Worm (Caenorhabditis elegans) whole organism, midembryonic: ENCODE results near the gene gnrr-3.

Experiments
- T22C8.4 ChIP-seq: fragments of 200-800 bp; sonication (Bioruptor generic); IDR thresholded peaks from 2 replicates; pipeline ENCODE4 v1.3.6; 2022; ENCODE audit warnings: missing genetic modification characterization, missing compliant biosample characterization
- cog-1 ChIP-seq: sonication (generic microtip); optimal IDR thresholded peaks from 2 replicates; lab custom pipeline; 2016; ENCODE audit warnings: missing genetic modification characterization, missing compliant biosample characterization
- flt-1 ChIP-seq: fragments of 200-800 bp; sonication (Bioruptor generic); IDR thresholded peaks from 2 replicates; pipeline ENCODE4 v1.3.6; 2022; ENCODE audit warnings: missing genetic modification characterization, missing compliant biosample characterization
- klf-2 ChIP-seq: fragments of 200-800 bp; sonication (Bioruptor generic); conservative IDR thresholded peaks from 2 replicates; pipeline ENCODE4 v1.3.6; 2022; ENCODE audit warnings: missing genetic modification reagents, missing genetic modification characterization, missing compliant biosample characterization
- med-1 ChIP-seq: sonication (generic microtip); optimal IDR thresholded peaks from 2 replicates; lab custom pipeline; 2017; ENCODE audit warnings: missing genetic modification characterization, mild to moderate bottlenecking, missing compliant biosample characterization, antibody characterized with exemption, missing genetic modification reagents; ENCODE audit not compliant: insufficient read depth
- ref-1 ChIP-seq: fragments of 200-800 bp; sonication (Bioruptor generic); conservative IDR thresholded peaks from 2 replicates; pipeline ENCODE4 v1.3.6; 2022; ENCODE audit warnings: missing genetic modification reagents, missing genetic modification characterization, missing compliant biosample characterization
- tab-1 ChIP-seq: fragments of 200-800 bp; sonication (Bioruptor generic); IDR thresholded peaks from 2 replicates; pipeline ENCODE4 v1.3.6; 2022; ENCODE audit warnings: missing genetic modification characterization, missing compliant biosample characterization
- ztf-23 ChIP-seq: fragments of 200-800 bp; sonication (Bioruptor generic); IDR thresholded peaks from 2 replicates; pipeline ENCODE4 v1.3.6; 2022; ENCODE audit warnings: missing genetic modification reagents, missing genetic modification characterization, missing compliant biosample characterization
- ztf-29 ChIP-seq: fragments of 200-800 bp; sonication (Bioruptor generic); IDR thresholded peaks from 2 replicates; pipeline ENCODE4 v1.3.6; 2022; ENCODE audit warnings: missing genetic modification reagents, missing genetic modification characterization, missing compliant biosample characterization

The gnrr-3 gene

DNA sequence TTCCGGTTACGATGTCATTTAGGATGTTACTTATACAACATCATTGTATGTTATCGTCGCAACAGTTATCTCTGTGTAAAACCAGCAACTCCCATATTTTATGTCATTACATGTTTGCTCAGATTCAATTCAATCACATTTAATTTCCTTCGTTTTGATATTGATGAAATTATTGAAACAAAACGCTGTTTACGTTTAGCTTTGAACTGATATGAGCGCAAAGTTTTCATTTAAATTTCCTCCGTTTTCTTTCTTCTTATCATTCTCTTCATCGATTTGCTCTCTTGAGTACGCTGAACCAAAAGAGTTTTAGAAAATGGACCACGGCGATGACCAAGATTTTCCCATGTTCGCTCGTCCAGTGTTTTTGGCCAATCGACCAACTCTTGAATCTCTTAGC lies 18.4 kb upstream of the gnrr-3 start, which contains the start of gene sek-6:
TSS of gene sek-6 (plus strand) at position 315 of the 400 bp plus-strand sequence.
- TF ChIP-seq ztf-29 (GFP tag; lab: Robert Waterston, UW) (no peak), flt-1 (GFP tag; lab: Robert Waterston, UW) (no peak), ztf-23 (GFP tag; lab: Robert Waterston, UW) (no peak), med-1 (GFP tag; lab: Kevin White, UChicago) (no peak), ref-1 (GFP tag; lab: Robert Waterston, UW) (no peak)

DNA sequence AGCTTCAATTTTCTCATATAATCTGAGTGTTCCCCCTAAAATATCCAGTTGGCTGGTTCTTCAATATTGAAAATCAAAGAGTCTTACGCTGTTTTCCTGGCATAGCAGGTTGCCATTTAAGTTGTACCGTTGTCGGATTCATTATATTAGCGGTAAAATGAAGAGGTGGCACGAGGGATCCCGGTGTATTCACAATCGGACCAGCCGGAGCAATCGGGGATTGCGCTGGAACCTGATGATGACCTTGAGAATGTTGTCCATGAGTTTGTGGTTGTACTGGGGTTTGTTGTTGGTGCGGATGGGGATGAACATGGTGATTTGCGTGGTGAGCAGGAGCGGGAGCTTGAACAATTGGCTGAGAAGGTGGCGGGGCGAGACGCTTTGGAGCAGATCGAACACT lies 4.8 kb upstream of the gnrr-3 start:
- TF ChIP-seq med-1 (GFP tag; lab: Kevin White, UChicago) (no peak), cog-1 (tag; lab: Kevin White, UChicago) (no peak), ztf-29 (GFP tag; lab: Robert Waterston, UW) (no peak), flt-1 (GFP tag; lab: Robert Waterston, UW) (no peak), ref-1 (GFP tag; lab: Robert Waterston, UW) (no peak), ztf-23 (GFP tag; lab: Robert Waterston, UW) (no peak), tab-1 (GFP tag; lab: Robert Waterston, UW) (no peak), T22C8.4 (GFP tag; lab: Robert Waterston, UW) (no peak), klf-2 (GFP tag; lab: Robert Waterston, UW) (no peak)

DNA sequence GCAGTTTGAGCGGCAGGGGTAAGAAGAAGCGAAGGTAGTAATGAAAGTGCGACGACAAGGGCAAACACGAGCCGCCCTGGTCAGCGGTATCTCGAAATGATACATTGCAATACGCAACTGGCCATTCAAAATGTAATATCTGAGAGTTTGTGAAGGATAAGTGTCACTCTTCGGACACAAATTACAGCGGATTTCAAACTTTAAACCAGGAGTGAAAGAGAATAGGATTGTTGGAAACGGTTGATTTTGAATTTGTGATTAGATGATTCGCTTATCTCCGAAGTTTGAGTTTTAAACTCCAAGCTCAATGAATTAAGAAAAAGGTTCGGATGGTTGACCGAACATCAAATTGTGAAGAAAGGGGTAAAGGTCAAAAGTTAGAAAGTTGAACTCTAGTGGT lies 1.9 kb upstream of the gnrr-3 start, which contains the start of gene ZC374.2:
TSS of gene ZC374.2 (minus strand) at position 101 of the 400 bp plus-strand sequence.
- TF ChIP-seq ztf-29 (GFP tag; lab: Robert Waterston, UW) (no peak), T22C8.4 (GFP tag; lab: Robert Waterston, UW) (no peak), flt-1 (GFP tag; lab: Robert Waterston, UW) (no peak)

- TF ChIP-seq flt-1 (GFP tag; lab: Robert Waterston, UW) (no peak), ztf-29 (GFP tag; lab: Robert Waterston, UW) (no peak), ztf-23 (GFP tag; lab: Robert Waterston, UW) (no peak), klf-2 (GFP tag; lab: Robert Waterston, UW) (no peak), cog-1 (tag; lab: Kevin White, UChicago) (no peak)
Observed at ce11 chrX:10051625-10052024, 2.4 kb downstream of the gnrr-3 start.

DNA sequence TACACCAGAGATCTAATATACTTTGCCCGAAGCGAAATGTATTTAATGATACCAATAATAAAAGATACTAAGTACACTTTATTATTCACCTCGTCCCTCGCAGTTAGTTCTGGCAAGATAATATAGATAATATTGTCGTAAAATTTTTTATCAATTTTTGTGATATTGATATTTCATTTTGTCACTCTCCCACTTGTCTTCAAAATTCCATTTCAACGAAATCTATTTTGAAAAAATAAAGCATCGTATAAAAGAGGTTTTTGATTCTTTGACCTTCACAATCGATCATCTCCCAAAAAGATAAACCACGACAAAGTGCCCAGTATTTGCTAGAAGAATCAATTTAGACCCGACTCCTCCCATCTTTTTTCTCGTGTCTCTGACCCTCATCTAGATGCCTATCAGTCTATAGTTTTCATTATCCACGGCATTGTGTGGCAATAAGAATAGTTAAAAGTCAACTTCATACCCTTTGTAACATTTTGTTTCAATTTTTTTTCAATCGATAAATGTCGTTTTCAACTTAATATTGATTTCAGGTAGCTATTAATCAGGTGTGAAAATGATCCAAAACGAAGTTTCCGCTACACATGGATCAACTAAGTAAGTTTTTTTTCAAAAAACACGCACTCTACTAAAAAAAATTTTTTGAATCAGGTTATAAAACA lies 4.6 kb downstream of the gnrr-3 start, which contains the start of gene cbs-1:
TSS of gene cbs-1 (plus strand) at position 534 of the 668 bp plus-strand sequence.
- TF ChIP-seq tab-1 (GFP tag; lab: Robert Waterston, UW), result no peak
- TF ChIP-seq cog-1 (tag; lab: Kevin White, UChicago), result no peak

DNA sequence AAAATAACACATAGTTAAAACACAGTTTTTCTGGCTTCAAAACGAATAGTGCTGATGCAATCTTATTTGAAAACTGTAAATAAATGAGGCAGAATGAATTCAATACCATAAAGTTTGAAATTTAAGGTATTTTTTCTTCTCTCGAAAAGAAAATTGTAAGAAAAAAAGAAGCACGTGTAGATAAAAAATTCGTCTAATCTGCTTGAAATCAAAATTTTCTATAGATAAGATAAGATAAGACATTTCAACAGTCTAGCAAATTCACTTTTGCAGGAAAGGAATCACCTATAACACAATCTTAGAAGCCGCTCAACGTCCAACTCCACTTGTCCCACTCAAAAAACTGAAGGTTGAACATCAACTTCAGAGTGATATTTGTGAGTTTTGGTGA lies 5.1 kb downstream of the gnrr-3 start:
- TF ChIP-seq klf-2 (GFP tag; lab: Robert Waterston, UW) (no peak), ztf-29 (GFP tag; lab: Robert Waterston, UW) (no peak), med-1 (GFP tag; lab: Kevin White, UChicago) (no peak), ref-1 (GFP tag; lab: Robert Waterston, UW) (no peak)

DNA sequence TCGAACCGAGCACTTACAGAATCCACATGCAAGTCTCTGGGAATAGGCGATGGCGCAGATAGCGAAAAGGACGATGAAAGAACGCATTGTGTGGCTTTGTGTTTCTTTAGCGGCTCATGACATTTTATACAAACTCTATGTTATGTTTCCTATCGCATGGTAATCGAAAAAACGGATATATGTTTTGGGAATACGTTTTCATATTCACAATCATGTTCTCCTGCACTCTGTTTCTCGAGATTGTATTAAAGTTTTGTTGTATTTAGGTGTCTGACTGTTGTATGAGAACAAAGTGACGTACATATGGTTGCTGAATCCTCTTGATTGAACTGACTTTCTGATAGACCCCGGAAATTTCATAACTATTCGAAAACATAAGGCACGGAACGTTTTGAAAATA lies 9.1 kb downstream of the gnrr-3 start, which contains the start of gene ZC373.2:
TSS of gene ZC373.2 (minus strand) at position 101 of the 400 bp plus-strand sequence.
- TF ChIP-seq flt-1 (GFP tag; lab: Robert Waterston, UW) (no peak), cog-1 (tag; lab: Kevin White, UChicago) (no peak), med-1 (GFP tag; lab: Kevin White, UChicago) (no peak), ref-1 (GFP tag; lab: Robert Waterston, UW) (no peak), ztf-23 (GFP tag; lab: Robert Waterston, UW) (no peak), T22C8.4 (GFP tag; lab: Robert Waterston, UW) (no peak), tab-1 (GFP tag; lab: Robert Waterston, UW) (no peak), ztf-29 (GFP tag; lab: Robert Waterston, UW) (no peak), klf-2 (GFP tag; lab: Robert Waterston, UW) (no peak)

DNA sequence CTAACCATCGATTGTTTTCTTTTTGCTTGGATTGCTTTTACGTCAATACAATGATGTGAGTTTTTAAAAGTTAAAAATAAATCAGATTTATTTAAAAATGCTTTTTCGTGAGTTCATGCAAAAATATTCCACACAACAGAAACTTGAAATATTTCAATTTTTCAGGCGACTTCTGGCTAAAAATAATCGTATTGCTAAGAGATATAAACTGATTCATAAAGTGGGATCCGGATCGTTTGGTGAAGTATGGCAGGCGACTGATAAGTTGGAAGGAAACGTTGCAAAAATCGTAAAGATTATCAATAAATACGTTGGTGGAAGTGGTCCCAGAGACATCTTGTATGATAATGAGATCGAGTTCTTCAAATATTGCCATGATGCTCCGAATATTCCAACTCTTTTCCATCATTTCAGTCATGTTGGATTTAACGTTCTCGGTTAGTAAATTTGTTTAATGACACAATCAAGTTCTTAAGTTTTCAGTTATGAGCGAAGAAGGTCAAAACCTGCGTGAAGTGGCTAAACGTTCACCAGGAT lies 11.3 kb downstream of the gnrr-3 start, which contains the start of gene ZC373.3:
TSS of gene ZC373.3 (plus strand) at position 51 of the 537 bp plus-strand sequence.
- TF ChIP-seq ref-1 (GFP tag; lab: Robert Waterston, UW) (no peak), ztf-23 (GFP tag; lab: Robert Waterston, UW) (no peak), klf-2 (GFP tag; lab: Robert Waterston, UW) (no peak), T22C8.4 (GFP tag; lab: Robert Waterston, UW) (no peak), med-1 (GFP tag; lab: Kevin White, UChicago) (no peak), cog-1 (tag; lab: Kevin White, UChicago) (no peak), tab-1 (GFP tag; lab: Robert Waterston, UW) (no peak), ztf-29 (GFP tag; lab: Robert Waterston, UW) (no peak), flt-1 (GFP tag; lab: Robert Waterston, UW) (no peak)

ce11 chrX:10068468-10068867 lies 19.2 kb downstream of the gnrr-3 start:
- no peak for TF ChIP-seq cog-1 (tag; lab: Kevin White, UChicago)
- TF ChIP-seq T22C8.4 (GFP tag; lab: Robert Waterston, UW), result no peak

- no peak for TF ChIP-seq T22C8.4 (GFP tag; lab: Robert Waterston, UW)
Observed at ce11 chrX:10069692-10070091, 20.4 kb downstream of the gnrr-3 start, which contains the start of gene mlck-1. TSS of gene mlck-1 (minus strand) at chrX:10069792.
